Fruit fly (Drosophila melanogaster): ENCODE data around the gene CG12523.
A peak's percentile ranks its signal among the peaks of the same experiment; 100 is the strongest.

CG12523 gene

DNA sequence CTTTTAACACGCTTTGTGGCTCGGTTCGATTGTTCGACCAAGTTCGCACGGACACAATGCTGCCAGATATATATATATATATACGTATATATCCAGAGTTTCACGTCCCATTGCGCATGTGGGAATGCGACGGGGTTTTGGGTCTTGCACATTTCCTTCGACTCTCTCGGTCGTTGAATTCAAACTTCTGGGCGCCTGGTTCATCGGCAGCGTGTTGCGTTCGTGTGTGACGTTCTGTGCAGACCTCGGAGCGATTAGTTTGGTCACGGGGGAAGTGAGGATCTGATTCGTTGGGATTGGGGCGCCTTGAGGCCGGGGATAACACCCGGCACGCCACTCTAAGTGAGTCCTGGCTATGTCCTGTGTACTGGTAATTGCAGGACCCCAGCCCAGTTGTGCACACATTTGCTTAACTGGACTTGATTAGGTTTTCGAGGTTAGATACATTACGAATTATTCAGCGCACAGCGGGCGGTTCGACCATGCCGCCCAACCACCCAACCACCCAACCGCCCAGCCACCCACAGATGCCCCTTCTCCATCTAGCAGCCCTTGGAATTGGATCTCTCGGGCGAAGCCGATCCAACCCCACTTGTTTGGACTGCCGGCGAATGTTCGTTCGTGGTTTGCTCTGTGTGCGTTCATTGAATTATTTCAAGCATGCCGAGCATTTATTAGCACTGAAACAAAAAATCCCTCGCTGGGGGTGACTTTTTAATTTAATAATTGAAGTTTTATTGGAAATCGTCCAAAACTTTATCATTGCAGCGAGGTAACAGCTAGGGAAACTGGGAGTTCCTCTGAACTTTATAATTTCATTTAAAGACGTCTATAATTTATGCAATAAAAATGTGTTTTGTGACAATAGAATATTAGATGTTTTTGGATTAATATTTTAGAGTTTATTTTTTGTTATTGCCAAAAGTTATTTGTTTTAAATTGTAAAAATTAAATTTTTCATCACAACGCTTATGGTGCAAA, 17.0 kb downstream of the CG12523 start (continued):
- TF ChIP-seq Adf1 (GFP tag; IDR thresholded peaks at IDR 0.05) (no peak), Fer2 (tag; optimal IDR thresholded peaks at IDR 0.05) (no peak), tio (GFP tag; optimal IDR thresholded peaks at IDR 0.05) (peak; percentile 61), sens (GFP tag) (peak; percentile 81), HHEX (GFP tag; optimal IDR thresholded peaks at IDR 0.05) (peak; percentile 22), CG12155 (GFP tag; optimal IDR thresholded peaks at IDR 0.05) (no peak), bcd (GFP tag; optimal IDR thresholded peaks at IDR 0.05) (peak; percentile 27), Hr3 (GFP tag; optimal IDR thresholded peaks at IDR 0.05) (peak; percentile 7), CG12071 (GFP tag; optimal IDR thresholded peaks at IDR 0.05) (no peak), CG42726 (GFP tag; IDR thresholded peaks at IDR 0.05; ENCODE audit: partially characterized antibody) (no peak), dysf (GFP tag; IDR thresholded peaks at IDR 0.05) (0 out of 3 replicates have a peak, but pooled peaks have one; percentile 22), gem (tag; optimal IDR thresholded peaks at IDR 0.05) (peak; percentile 66), CG32532 (GFP tag; IDR thresholded peaks at IDR 0.05) (peak; percentile 35; the same call in 1 of the 2 replicates), Asciz (GFP tag; optimal IDR thresholded peaks at IDR 0.05) (no peak), CG18619 (GFP tag; optimal IDR thresholded peaks at IDR 0.05) (peak; percentile 41), chn (GFP tag; optimal IDR thresholded peaks at IDR 0.05) (peak; percentile 8), pho (GFP tag; optimal IDR thresholded peaks at IDR 0.05) (no peak), aop (GFP tag; IDR thresholded peaks at IDR 0.05) (no peak), Dad (GFP tag; optimal IDR thresholded peaks at IDR 0.05) (no peak), crol (GFP tag; IDR thresholded peaks at IDR 0.05) (peak; percentile 29; the same call in 1 of the 2 replicates), CG12744 (GFP tag; optimal IDR thresholded peaks at IDR 0.05) (peak; percentile 0), bsh (GFP tag; optimal IDR thresholded peaks at IDR 0.05) (peak in 1 of 2 experiments; percentile 19), zf30C (GFP tag; optimal IDR thresholded peaks at IDR 0.05) (no peak), Awh (GFP tag; IDR thresholded peaks at IDR 0.05) (0 out of 2 replicates have a peak, but pooled peaks have one; percentile 11), CG6791 (GFP tag; IDR thresholded peaks at IDR 0.05; ENCODE audit: partially characterized antibody) (0 out of 3 replicates have a peak, but pooled peaks have one; percentile 47), ci (GFP tag; IDR thresholded peaks at IDR 0.05) (0 out of 3 replicates have a peak, but pooled peaks have one; percentile 17), CG18599 (GFP tag; optimal IDR thresholded peaks at IDR 0.05) (peak; percentile 39), bab2 (GFP tag; optimal IDR thresholded peaks at IDR 0.05) (peak; percentile 16), sima (GFP tag; optimal IDR thresholded peaks at IDR 0.05) (no peak), eve (GFP tag; optimal IDR thresholded peaks at IDR 0.05) (peak in 1 of 2 experiments; percentile 75), row (GFP tag; IDR thresholded peaks at IDR 0.05) (peak; percentile 29; the same call in 1 of the 3 replicates), CG1603 (tag; optimal IDR thresholded peaks at IDR 0.05) (no peak), slbo (GFP tag; IDR thresholded peaks at IDR 0.05) (peak; percentile 17; the same call in 1 of the 2 replicates), mirr (GFP tag; optimal IDR thresholded peaks at IDR 0.05) (peak; percentile 49), CG17829 (tag; optimal IDR thresholded peaks at IDR 0.05) (peak; percentile 36), CG12659 (GFP tag; optimal IDR thresholded peaks at IDR 0.05) (peak; percentile 27), CG12236 (GFP tag; optimal IDR thresholded peaks at IDR 0.05) (no peak), CG10209 (GFP tag; optimal IDR thresholded peaks at IDR 0.05) (peak; percentile 21), CG2712 (tag; optimal IDR thresholded peaks at IDR 0.05) (peak; percentile 50), CG7839 (tag; optimal IDR thresholded peaks at IDR 0.05) (peak; percentile 48), hb (GFP tag; IDR thresholded peaks at IDR 0.05; ENCODE audit: partially characterized antibody) (0 out of 3 replicates have a peak, but pooled peaks have one; percentile 49), PHDP (tag; optimal IDR thresholded peaks at IDR 0.05) (peak; percentile 59), cwo (GFP tag; optimal IDR thresholded peaks at IDR 0.05) (peak; percentile 38), Meics (GFP tag; optimal IDR thresholded peaks at IDR 0.05) (peak; percentile 54), CG13424 (tag; optimal IDR thresholded peaks at IDR 0.05) (peak; percentile 22), CG14667 (GFP tag; IDR thresholded peaks at IDR 0.05) (no peak), org-1 (GFP tag; optimal IDR thresholded peaks at IDR 0.05) (no peak)
